Fruit fly (Drosophila melanogaster) whole organism, embryonic: ENCODE results near the gene iav.
A peak's percentile ranks its signal among the peaks of the same experiment; 100 is the strongest.

Experiments
- ATbp ChIP-seq: fragments of 200-800 bp; sonication (Bioruptor generic); optimal IDR thresholded peaks from 2 replicates; lab custom pipeline; 2017; ENCODE audit warnings: missing biosample characterization, mild to moderate bottlenecking, missing genetic modification characterization, missing genetic modification reagents
- Atf3 ChIP-seq: fragments of 200-800 bp; sonication (Bioruptor generic); optimal IDR thresholded peaks from 3 replicates; lab custom pipeline; 2016; ENCODE audit warnings: missing biosample characterization, missing genetic modification characterization
- Bdp1 ChIP-seq: fragments of 200-800 bp; sonication (Bioruptor generic); optimal IDR thresholded peaks from 3 replicates; lab custom pipeline; 2016; ENCODE audit warnings: missing biosample characterization, missing genetic modification characterization
- CG10147 ChIP-seq: fragments of 200-800 bp; sonication (Bioruptor generic); optimal IDR thresholded peaks from 2 replicates; lab custom pipeline; 2019; ENCODE audit warnings: missing biosample characterization, mild to moderate bottlenecking, missing genetic modification characterization, moderate library complexity
- CG10321 ChIP-seq: fragments of 200-800 bp; sonication (Bioruptor generic); IDR thresholded peaks from 2 replicates; pipeline ENCODE4 v1.3.6; 2022; ENCODE audit warnings: missing biosample characterization, missing genetic modification characterization
- CG10431 ChIP-seq: fragments of 200-800 bp; sonication (Bioruptor generic); optimal IDR thresholded peaks from 3 replicates; lab custom pipeline; 2018; ENCODE audit warnings: missing biosample characterization, mild to moderate bottlenecking, missing genetic modification characterization
- CG11560 ChIP-seq: fragments of 200-800 bp; sonication (Bioruptor generic); IDR thresholded peaks from 3 replicates; pipeline ENCODE4 v1.3.6; 2022; ENCODE audit warnings: missing biosample characterization, missing genetic modification characterization
- CG12071 ChIP-seq: fragments of 200-800 bp; sonication (Bioruptor generic); optimal IDR thresholded peaks from 3 replicates; lab custom pipeline; 2018; ENCODE audit warnings: missing biosample characterization, mild to moderate bottlenecking, missing genetic modification characterization
- CG12104 ChIP-seq: fragments of 200-800 bp; sonication (Bioruptor generic); optimal IDR thresholded peaks from 3 replicates; lab custom pipeline; 2016; ENCODE audit warnings: missing biosample characterization, missing genetic modification characterization
- CG1233 ChIP-seq: fragments of 200-800 bp; sonication (Bioruptor generic); optimal IDR thresholded peaks from 4 replicates; lab custom pipeline; 2018; ENCODE audit warnings: missing biosample characterization, mild to moderate bottlenecking, missing genetic modification characterization
- CG12391 ChIP-seq: fragments of 200-800 bp; sonication (Bioruptor generic); optimal IDR thresholded peaks from 3 replicates; lab custom pipeline; 2018; ENCODE audit warnings: missing biosample characterization, mild to moderate bottlenecking, missing genetic modification characterization, moderate library complexity
- CG15011 ChIP-seq: fragments of 200-800 bp; sonication (Bioruptor generic); optimal IDR thresholded peaks from 3 replicates; lab custom pipeline; 2018; ENCODE audit warnings: missing biosample characterization, mild to moderate bottlenecking, missing genetic modification characterization
- CG15601 ChIP-seq: fragments of 200-800 bp; sonication (Bioruptor generic); optimal IDR thresholded peaks from 3 replicates; lab custom pipeline; 2019; ENCODE audit warnings: missing biosample characterization, mild to moderate bottlenecking, missing genetic modification characterization, moderate library complexity
- CG18476 ChIP-seq: fragments of 200-800 bp; sonication (Bioruptor generic); optimal IDR thresholded peaks from 2 replicates; lab custom pipeline; 2016; ENCODE audit warnings: missing biosample characterization, mild to moderate bottlenecking, missing genetic modification characterization
- CG2712 ChIP-seq: fragments of 200-800 bp; optimal IDR thresholded peaks from 3 replicates; lab custom pipeline; 2019; ENCODE audit warnings: missing biosample characterization, mild to moderate bottlenecking, missing genetic modification characterization, moderate library complexity
- CG31388 ChIP-seq: fragments of 200-800 bp; sonication (Bioruptor generic); optimal IDR thresholded peaks from 2 replicates; lab custom pipeline; 2016; ENCODE audit warnings: missing biosample characterization, missing genetic modification characterization
- CG3281 ChIP-seq: fragments of 200-800 bp; sonication (Bioruptor generic); optimal IDR thresholded peaks from 3 replicates; lab custom pipeline; 2017; ENCODE audit warnings: missing biosample characterization, mild to moderate bottlenecking, missing genetic modification characterization
- CG33213 ChIP-seq: fragments of 200-800 bp; sonication (Bioruptor generic); optimal IDR thresholded peaks from 3 replicates; lab custom pipeline; 2016; ENCODE audit warnings: missing biosample characterization, missing genetic modification characterization
- CG3838 ChIP-seq: fragments of 200-800 bp; sonication (Bioruptor generic); optimal IDR thresholded peaks from 3 replicates; lab custom pipeline; 2016; ENCODE audit warnings: missing biosample characterization, missing genetic modification characterization
- CG3995 ChIP-seq: fragments of 200-800 bp; sonication (Bioruptor generic); optimal IDR thresholded peaks from 3 replicates; lab custom pipeline; 2016; ENCODE audit warnings: missing biosample characterization, missing genetic modification characterization
- CG5245 ChIP-seq: fragments of 200-800 bp; sonication (Bioruptor generic); optimal IDR thresholded peaks from 3 replicates; lab custom pipeline; 2016; ENCODE audit warnings: missing biosample characterization, missing genetic modification characterization
- CG6654 ChIP-seq: fragments of 200-800 bp; sonication (Bioruptor generic); optimal IDR thresholded peaks from 2 replicates; lab custom pipeline; 2017; ENCODE audit warnings: missing biosample characterization, mild to moderate bottlenecking, missing genetic modification characterization
- CG6683 ChIP-seq: fragments of 200-800 bp; sonication (Bioruptor generic); optimal IDR thresholded peaks from 2 replicates; lab custom pipeline; 2017; ENCODE audit warnings: missing biosample characterization, mild to moderate bottlenecking, missing genetic modification characterization, missing genetic modification reagents
- CG6689 ChIP-seq: fragments of 200-800 bp; sonication (Bioruptor generic); IDR thresholded peaks from 2 replicates; pipeline ENCODE4 v1.3.6; 2022; ENCODE audit warnings: missing biosample characterization, missing genetic modification characterization
- CG8359 ChIP-seq: fragments of 200-800 bp; sonication (Bioruptor generic); optimal IDR thresholded peaks from 2 replicates; lab custom pipeline; 2017; ENCODE audit warnings: missing biosample characterization, mild to moderate bottlenecking, missing genetic modification characterization, borderline replicate concordance
- CG8478 ChIP-seq: fragments of >200 bp; optimal IDR thresholded peaks from 2 replicates; lab custom pipeline; 2018
- CTCF ChIP-seq: fragments of 200-800 bp; sonication (Bioruptor generic); optimal IDR thresholded peaks from 2 replicates; lab custom pipeline; 2017; ENCODE audit warnings: missing biosample characterization, mild to moderate bottlenecking, missing genetic modification characterization, moderate library complexity
- HmgD ChIP-seq: fragments of 200-800 bp; sonication (Bioruptor generic); optimal IDR thresholded peaks from 3 replicates; lab custom pipeline; 2016; ENCODE audit warnings: missing biosample characterization, missing genetic modification characterization
- Jarid2 ChIP-seq: fragments of 200-800 bp; sonication (Bioruptor generic); optimal IDR thresholded peaks from 3 replicates; lab custom pipeline; 2017; ENCODE audit warnings: mild to moderate bottlenecking, missing biosample characterization, missing genetic modification reagents, missing genetic modification characterization
- Mad ChIP-seq: fragments of 200-800 bp; sonication (Bioruptor generic); optimal IDR thresholded peaks from 2 replicates; lab custom pipeline; 2016; ENCODE audit warnings: missing biosample characterization, missing genetic modification characterization
- Optix ChIP-seq: fragments of 200-800 bp; sonication (Bioruptor generic); IDR thresholded peaks from 3 replicates; pipeline ENCODE4 v1.3.6; 2022; ENCODE audit warnings: missing biosample characterization, missing genetic modification characterization
- PHDP ChIP-seq: fragments of 200-800 bp; sonication (Bioruptor generic); optimal IDR thresholded peaks from 3 replicates; lab custom pipeline; 2018; ENCODE audit warnings: missing biosample characterization, mild to moderate bottlenecking, missing genetic modification characterization, moderate library complexity
- Poxn ChIP-seq: fragments of 200-800 bp; sonication (Bioruptor generic); IDR thresholded peaks from 2 replicates; pipeline ENCODE4 v1.3.6; 2022; ENCODE audit warnings: missing biosample characterization, missing genetic modification characterization
- Rx ChIP-seq: fragments of 200-800 bp; sonication (Bioruptor generic); IDR thresholded peaks from 2 replicates; pipeline ENCODE4 v1.3.6; 2022; ENCODE audit warnings: missing biosample characterization, missing genetic modification characterization
- Trl ChIP-seq, 3 experiments: fragments of >200 bp in 2 of 3; fragments of 200-800 bp in 1 of 3; sonication (Bioruptor generic) in 1 of 3; optimal IDR thresholded peaks; 2 replicates in 1 of 3; 3 replicates in 2 of 3; lab custom pipeline; 2016 to 2017; ENCODE audit warnings: missing biosample characterization in 1 of 3, missing genetic modification characterization in 1 of 3
- bsh ChIP-seq, 2 experiments: fragments of 200-800 bp; sonication (Bioruptor generic); optimal IDR thresholded peaks; 2 replicates each; lab custom pipeline; 2017 to 2018; ENCODE audit warnings: mild to moderate bottlenecking in 2 of 2, missing biosample characterization in 2 of 2, missing genetic modification characterization in 2 of 2, moderate library complexity in 1 of 2
- cg ChIP-seq: fragments of 200-800 bp; sonication (Bioruptor generic); optimal IDR thresholded peaks from 3 replicates; lab custom pipeline; 2019; ENCODE audit warnings: missing biosample characterization, mild to moderate bottlenecking, missing genetic modification characterization, moderate library complexity
- chinmo ChIP-seq: fragments of 200-800 bp; sonication (Bioruptor generic); IDR thresholded peaks from 4 replicates; pipeline ENCODE4 v1.3.6; 2022; ENCODE audit warnings: missing biosample characterization, missing genetic modification characterization; ENCODE audit not compliant: partially characterized antibody
- dmrt11E ChIP-seq: fragments of 200-800 bp; sonication (Bioruptor generic); optimal IDR thresholded peaks from 3 replicates; lab custom pipeline; 2018; ENCODE audit warnings: missing biosample characterization, mild to moderate bottlenecking, missing genetic modification characterization, moderate library complexity
- ewg ChIP-seq: fragments of 200-800 bp; sonication (Bioruptor generic); optimal IDR thresholded peaks from 3 replicates; lab custom pipeline; 2017; ENCODE audit warnings: mild to moderate bottlenecking, missing biosample characterization, missing genetic modification reagents, missing genetic modification characterization
- gce ChIP-seq: fragments of 200-800 bp; sonication (Bioruptor generic); IDR thresholded peaks from 3 replicates; pipeline ENCODE4 v1.3.6; 2022; ENCODE audit warnings: missing biosample characterization, missing genetic modification characterization
- gem ChIP-seq: fragments of 200-800 bp; sonication (Bioruptor generic); optimal IDR thresholded peaks from 2 replicates; lab custom pipeline; 2019; ENCODE audit warnings: missing biosample characterization, mild to moderate bottlenecking, missing genetic modification characterization, moderate library complexity
- gsb ChIP-seq: fragments of 200-800 bp; sonication (Bioruptor generic); IDR thresholded peaks from 2 replicates; pipeline ENCODE4 v1.3.6; 2022; ENCODE audit warnings: missing biosample characterization, missing genetic modification characterization
- jumu ChIP-seq: fragments of 200-800 bp; sonication (Bioruptor generic); optimal IDR thresholded peaks from 3 replicates; lab custom pipeline; 2016; ENCODE audit warnings: missing biosample characterization, missing genetic modification characterization
- kni ChIP-seq: fragments of 200-800 bp; sonication (Bioruptor generic); optimal IDR thresholded peaks from 3 replicates; lab custom pipeline; 2017; ENCODE audit warnings: mild to moderate bottlenecking, missing biosample characterization, missing genetic modification reagents, missing genetic modification characterization
- lov ChIP-seq, 2 experiments: fragments of 200-800 bp in 1 of 2; fragments of >200 bp in 1 of 2; sonication (Bioruptor generic) in 1 of 2; IDR thresholded peaks in 1 of 2; optimal IDR thresholded peaks in 1 of 2; 2 replicates in 1 of 2; 3 replicates in 1 of 2; pipeline versions ENCODE4 v1.3.6 to Lab custom; 2017 to 2022; ENCODE audit warnings: missing biosample characterization in 1 of 2, missing genetic modification characterization in 1 of 2
- sens-2 ChIP-seq: fragments of 200-800 bp; sonication (Bioruptor generic); IDR thresholded peaks from 2 replicates; pipeline ENCODE4 v1.3.6; 2022; ENCODE audit warnings: missing biosample characterization, missing genetic modification characterization
- trh ChIP-seq: fragments of 200-800 bp; sonication (Bioruptor generic); optimal IDR thresholded peaks from 2 replicates; lab custom pipeline; 2016; ENCODE audit warnings: missing biosample characterization, missing genetic modification characterization
- unc-4 ChIP-seq: fragments of 200-800 bp; sonication (Bioruptor generic); IDR thresholded peaks from 2 replicates; pipeline ENCODE4 v1.3.6; 2022; ENCODE audit warnings: missing biosample characterization, missing genetic modification characterization; ENCODE audit not compliant: partially characterized antibody

Gene iav

DNA sequence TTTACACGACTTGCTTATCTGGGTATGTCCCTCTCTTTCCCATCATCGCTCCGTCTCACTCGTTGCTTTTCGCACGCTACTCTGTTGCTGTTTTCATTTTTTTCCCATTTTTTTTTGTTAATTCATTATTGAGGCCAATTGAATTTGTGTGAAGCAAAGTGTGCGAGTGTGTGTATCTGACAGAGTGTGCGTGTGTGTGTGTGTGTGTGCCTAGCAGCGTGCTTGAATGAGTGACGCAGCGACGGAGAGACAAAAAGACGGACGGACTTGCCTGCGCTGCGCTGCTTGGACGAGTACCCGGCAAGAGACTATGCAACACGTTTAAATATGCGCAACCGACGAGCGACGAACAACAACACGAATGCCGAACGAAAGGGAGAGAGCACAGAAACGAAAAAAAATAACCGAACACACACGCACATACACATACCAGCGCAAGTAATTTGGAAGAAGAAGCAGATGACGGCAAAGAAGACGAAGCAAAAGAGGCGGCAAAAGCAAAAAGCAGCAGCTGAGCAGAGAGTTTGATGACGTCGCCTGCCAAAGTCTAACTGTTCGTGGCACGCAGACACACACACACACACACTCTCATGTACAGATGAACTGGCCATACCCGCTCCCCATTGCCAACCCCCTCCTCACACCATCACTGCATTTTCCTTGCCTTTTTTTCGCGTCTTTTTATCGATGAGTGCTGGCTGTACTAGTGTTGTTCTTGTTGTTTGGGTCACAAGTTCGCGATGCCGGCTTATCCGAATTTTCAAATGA, 48.9 kb downstream of the iav start (continued):
- TF ChIP-seq sens-2: no peak
- no peak for TF ChIP-seq dmrt11E (tag; lab: Kevin White, UChicago)
- no peak for TF ChIP-seq Atf3 (GFP tag; lab: Kevin White, UChicago)
- no peak for TF ChIP-seq CG33213 (GFP tag; lab: Kevin White, UChicago)
- no peak for TF ChIP-seq CG8359 (GFP tag; lab: Kevin White, UChicago)
- no peak for TF ChIP-seq bsh (GFP tag; optimal IDR thresholded peaks at IDR 0.05; lab: Kevin White, UChicago)
- TF ChIP-seq Trl (optimal IDR thresholded peaks at IDR 0.05; lab: Kevin White, UChicago): peak; percentile 7 to 52
- TF ChIP-seq Trl (GFP tag; optimal IDR thresholded peaks at IDR 0.05; lab: Kevin White, UChicago): no peak
- no peak for TF ChIP-seq CG10431
- 0 out of 3 replicates have a peak, but pooled peaks have one; percentile 64 for TF ChIP-seq Optix
- TF ChIP-seq Jarid2 (GFP tag; lab: Kevin White, UChicago): no peak
- TF ChIP-seq CG6654 (GFP tag; lab: Kevin White, UChicago): no peak
- no peak for TF ChIP-seq CG6689
- TF ChIP-seq CG18476 (GFP tag; lab: Kevin White, UChicago): no peak
- TF ChIP-seq CG5245: no peak
- TF ChIP-seq cg: peak; percentile 91
- no peak for TF ChIP-seq CG15601 (tag; lab: Kevin White, UChicago)
- TF ChIP-seq CG12391 (tag; lab: Kevin White, UChicago): no peak
- no peak for TF ChIP-seq CG31388 (GFP tag; lab: Kevin White, UChicago)
- peak; percentile 49; the same call in 1 of the 2 replicates for TF ChIP-seq CG10321
- no peak for TF ChIP-seq CG12104 (GFP tag; lab: Kevin White, UChicago)
- peak; percentile 59 for TF ChIP-seq CG3838 (GFP tag; lab: Kevin White, UChicago)
- no peak for TF ChIP-seq unc-4 (GFP tag; lab: Robert Waterston, UW)
- TF ChIP-seq CG6683 (GFP tag; lab: Kevin White, UChicago): no peak
- TF ChIP-seq gce: 0 out of 3 replicates have a peak, but pooled peaks have one; percentile 61
- TF ChIP-seq CG10147 (GFP tag; lab: Kevin White, UChicago): no peak
- no peak for TF ChIP-seq lov (optimal IDR thresholded peaks at IDR 0.05; lab: Kevin White, UChicago)
- TF ChIP-seq lov (GFP tag; IDR thresholded peaks at IDR 0.05; lab: Robert Waterston, UW): no peak
- no peak for TF ChIP-seq HmgD
- no peak for TF ChIP-seq gsb
- TF ChIP-seq PHDP: no peak
- TF ChIP-seq trh (GFP tag; lab: Kevin White, UChicago): no peak
- TF ChIP-seq CG15011 (GFP tag; lab: Kevin White, UChicago): no peak
- no peak for TF ChIP-seq CG2712 (tag; lab: Kevin White, UChicago)
- no peak for TF ChIP-seq CTCF (GFP tag; lab: Kevin White, UChicago)
- TF ChIP-seq chinmo: peak; percentile 98
- TF ChIP-seq CG1233 (GFP tag; lab: Kevin White, UChicago): peak; percentile 100
- no peak for TF ChIP-seq ewg
- TF ChIP-seq CG11560: no peak
- TF ChIP-seq CG8478 (lab: Kevin White, UChicago): peak; percentile 70
- no peak for TF ChIP-seq Poxn (GFP tag; lab: Robert Waterston, UW)
- no peak for TF ChIP-seq Mad (GFP tag; lab: Kevin White, UChicago)
- TF ChIP-seq CG3281 (GFP tag; lab: Kevin White, UChicago): no peak
- no peak for TF ChIP-seq Rx (GFP tag; lab: Robert Waterston, UW)
- TF ChIP-seq gem (tag; lab: Kevin White, UChicago): no peak
- TF ChIP-seq CG12071 (GFP tag; lab: Kevin White, UChicago): no peak
- no peak for TF ChIP-seq ATbp
- TF ChIP-seq CG3995 (GFP tag; lab: Kevin White, UChicago): no peak
- TF ChIP-seq jumu (GFP tag; lab: Kevin White, UChicago): no peak
- TF ChIP-seq kni (GFP tag; lab: Kevin White, UChicago): no peak
- TF ChIP-seq Bdp1 (GFP tag; lab: Kevin White, UChicago): no peak
